Worm (Caenorhabditis elegans) whole organism, L1 larva: ENCODE results near the gene srz-82.

Experiments
- C04F5.9 ChIP-seq: sonication (generic microtip); optimal IDR thresholded peaks from 2 replicates; lab custom pipeline; 2016; ENCODE audit warnings: missing genetic modification characterization, missing compliant biosample characterization
- Y116A8C.19 ChIP-seq: sonication (generic microtip); optimal IDR thresholded peaks from 2 replicates; lab custom pipeline; 2016; ENCODE audit warnings: missing compliant biosample characterization, missing genetic modification characterization, borderline replicate concordance
- aha-1 ChIP-seq: fragments of 150-350 bp; optimal IDR thresholded peaks from 2 replicates; lab custom pipeline; 2014; ENCODE audit warnings: missing biosample characterization, missing genetic modification characterization
- ceh-88 ChIP-seq: fragments of 200-800 bp; sonication (Bioruptor generic); IDR thresholded peaks from 2 replicates; pipeline ENCODE4 v1.3.6; 2022; ENCODE audit warnings: missing genetic modification characterization, missing compliant biosample characterization
- ces-1 ChIP-seq: fragments of 150-350 bp; optimal IDR thresholded peaks from 2 replicates; lab custom pipeline; 2014; ENCODE audit warnings: missing biosample characterization, missing genetic modification reagents, missing genetic modification characterization
- dsc-1 ChIP-seq: sonication (generic microtip); optimal IDR thresholded peaks from 2 replicates; lab custom pipeline; 2016; ENCODE audit warnings: mild to moderate bottlenecking, missing genetic modification characterization, missing compliant biosample characterization
- efl-3 ChIP-seq: fragments of 200-800 bp; sonication (Bioruptor generic); optimal IDR thresholded peaks from 2 replicates; lab custom pipeline; 2018; ENCODE audit warnings: mild to moderate bottlenecking, missing genetic modification characterization, missing compliant biosample characterization
- fkh-8 ChIP-seq: sonication (generic microtip); optimal IDR thresholded peaks from 2 replicates; lab custom pipeline; 2016; ENCODE audit warnings: mild to moderate bottlenecking, missing genetic modification characterization, missing compliant biosample characterization
- hlh-17 ChIP-seq: fragments of 200-800 bp; sonication (Bioruptor generic); optimal IDR thresholded peaks from 2 replicates; lab custom pipeline; 2018; ENCODE audit warnings: missing genetic modification characterization, mild to moderate bottlenecking, missing compliant biosample characterization, moderate library complexity, borderline replicate concordance
- hlh-4 ChIP-seq: sonication (generic microtip); optimal IDR thresholded peaks from 2 replicates; lab custom pipeline; 2016; ENCODE audit warnings: mild to moderate bottlenecking, missing genetic modification characterization, missing compliant biosample characterization
- hpl-2 ChIP-seq: fragments of 150-350 bp; optimal IDR thresholded peaks from 2 replicates; lab custom pipeline; 2014; ENCODE audit warnings: missing biosample characterization, missing genetic modification reagents, missing genetic modification characterization
- jun-1 ChIP-seq: fragments of 150-350 bp; optimal IDR thresholded peaks from 2 replicates; lab custom pipeline; 2014; ENCODE audit warnings: missing biosample characterization, missing genetic modification reagents, missing genetic modification characterization
- lin-14 ChIP-seq: fragments of 200-800 bp; sonication (Bioruptor generic); optimal IDR thresholded peaks from 2 replicates; lab custom pipeline; 2018; ENCODE audit warnings: mild to moderate bottlenecking, missing genetic modification characterization, moderate library complexity, missing compliant biosample characterization
- lin-15B ChIP-seq: fragments of 150-350 bp; sonication (generic microtip); optimal IDR thresholded peaks from 3 replicates; lab custom pipeline; 2014; ENCODE audit warnings: missing biosample characterization, missing genetic modification characterization
- lin-35 ChIP-seq, 2 experiments: fragments of 150-350 bp; optimal IDR thresholded peaks; 2 replicates each; lab custom pipeline; 2014; ENCODE audit warnings: missing biosample characterization in 2 of 2, missing genetic modification characterization in 2 of 2, missing genetic modification reagents in 2 of 2
- mdl-1 ChIP-seq, 2 experiments: fragments of 150-350 bp; optimal IDR thresholded peaks; 2 replicates each; lab custom pipeline; 2014 to 2017; ENCODE audit warnings: missing biosample characterization in 2 of 2, missing genetic modification characterization in 2 of 2, inconsistent platforms in 1 of 2
- mep-1 ChIP-seq: fragments of 150-350 bp; optimal IDR thresholded peaks from 2 replicates; lab custom pipeline; 2014; ENCODE audit warnings: missing biosample characterization, missing genetic modification characterization
- nhr-11 ChIP-seq: fragments of 150-350 bp; optimal IDR thresholded peaks from 2 replicates; lab custom pipeline; 2014; ENCODE audit warnings: missing biosample characterization, missing genetic modification characterization
- nhr-12 ChIP-seq: sonication (generic microtip); optimal IDR thresholded peaks from 2 replicates; lab custom pipeline; 2017; ENCODE audit warnings: missing biosample characterization, missing genetic modification characterization
- nhr-20 ChIP-seq: sonication (generic microtip); optimal IDR thresholded peaks from 2 replicates; lab custom pipeline; 2016; ENCODE audit warnings: mild to moderate bottlenecking, missing genetic modification characterization, missing compliant biosample characterization
- nhr-76 ChIP-seq: sonication (generic microtip); optimal IDR thresholded peaks from 2 replicates; lab custom pipeline; 2017; ENCODE audit warnings: missing biosample characterization, missing genetic modification characterization
- nhr-85 ChIP-seq: sonication (generic microtip); peaks from one replicate; lab custom pipeline; 2016; ENCODE audit warnings: missing genetic modification characterization, inconsistent platforms, missing compliant biosample characterization
- nhr-90 ChIP-seq: sonication (generic microtip); optimal IDR thresholded peaks from 2 replicates; lab custom pipeline; 2016; ENCODE audit warnings: mild to moderate bottlenecking, missing genetic modification characterization, missing compliant biosample characterization; ENCODE audit not compliant: poor library complexity
- pax-3 ChIP-seq: fragments of 200-800 bp; sonication (Bioruptor generic); optimal IDR thresholded peaks from 2 replicates; lab custom pipeline; 2018; ENCODE audit warnings: mild to moderate bottlenecking, missing genetic modification characterization, moderate library complexity, missing compliant biosample characterization
- skn-1 ChIP-seq: fragments of 150-350 bp; optimal IDR thresholded peaks from 2 replicates; lab custom pipeline; 2014; ENCODE audit warnings: missing biosample characterization, missing genetic modification characterization
- snpc-4 ChIP-seq: fragments of 150-350 bp; optimal IDR thresholded peaks from 2 replicates; lab custom pipeline; 2014; ENCODE audit warnings: missing biosample characterization, missing genetic modification characterization
- sup-37 ChIP-seq: fragments of 200-800 bp; sonication (Bioruptor generic); optimal IDR thresholded peaks from 2 replicates; lab custom pipeline; 2018; ENCODE audit warnings: mild to moderate bottlenecking, missing genetic modification characterization, missing compliant biosample characterization
- tbx-2 ChIP-seq: sonication (generic microtip); optimal IDR thresholded peaks from 2 replicates; lab custom pipeline; 2016; ENCODE audit warnings: missing genetic modification characterization, missing compliant biosample characterization
- unc-130 ChIP-seq: fragments of 150-350 bp; optimal IDR thresholded peaks from 2 replicates; lab custom pipeline; 2017; ENCODE audit warnings: missing biosample characterization, missing genetic modification characterization, inconsistent platforms
- unc-30 ChIP-seq: sonication (generic microtip); optimal IDR thresholded peaks from 2 replicates; lab custom pipeline; 2017; ENCODE audit warnings: missing biosample characterization, missing genetic modification characterization
- unc-62 ChIP-seq: fragments of 150-350 bp; optimal IDR thresholded peaks from 2 replicates; lab custom pipeline; 2014; ENCODE audit warnings: missing biosample characterization, missing genetic modification reagents, missing genetic modification characterization
- unc-98 ChIP-seq: fragments of 200-800 bp; sonication (Bioruptor generic); IDR thresholded peaks from 2 replicates; pipeline ENCODE4 v1.3.6; 2022; ENCODE audit warnings: missing genetic modification characterization, missing compliant biosample characterization
- xbp-1 ChIP-seq: sonication (generic microtip); optimal IDR thresholded peaks from 2 replicates; lab custom pipeline; 2016; ENCODE audit warnings: missing genetic modification characterization, missing compliant biosample characterization
- zag-1 ChIP-seq: fragments of 150-350 bp; optimal IDR thresholded peaks from 2 replicates; lab custom pipeline; 2014; ENCODE audit warnings: missing biosample characterization, missing genetic modification characterization
- ztf-11 ChIP-seq, 2 experiments: sonication (generic microtip); optimal IDR thresholded peaks; 2 replicates each; lab custom pipeline; 2016 to 2017; ENCODE audit warnings: missing genetic modification characterization in 2 of 2, missing biosample characterization in 1 of 2, missing compliant biosample characterization in 1 of 2
- ztf-4 ChIP-seq: fragments of 150-350 bp; optimal IDR thresholded peaks from 2 replicates; lab custom pipeline; 2014; ENCODE audit warnings: missing biosample characterization, missing genetic modification characterization

srz-82 gene

DNA sequence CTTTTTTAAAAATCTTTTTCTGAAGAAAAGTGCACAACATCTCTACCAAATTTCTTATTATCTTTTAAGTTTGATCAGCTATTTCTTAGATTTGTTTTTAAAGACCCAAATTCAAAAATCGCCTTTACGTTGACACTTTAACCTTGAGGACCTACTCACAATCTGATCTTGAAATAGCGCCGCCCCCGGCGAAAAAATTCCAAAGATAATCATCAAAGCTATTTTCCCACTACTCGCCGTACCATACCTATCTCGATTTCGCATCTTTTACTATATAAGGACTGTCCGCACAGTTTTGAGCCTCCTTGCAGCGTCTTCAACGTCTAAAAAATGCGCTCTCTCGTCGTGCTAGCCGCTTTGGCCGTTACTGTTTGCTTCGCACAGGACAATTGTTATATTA lies 41.8 kb upstream of the srz-82 start, which contains the start of gene grd-10:
Gene grd-10 (plus strand): TSS at position 208 of the 400 bp plus-strand sequence.
- TF ChIP-seq C04F5.9 (tag; lab: Kevin White, UChicago) (no peak), nhr-20 (tag; lab: Kevin White, UChicago) (peak; percentile 33), nhr-85 (tag; lab: Kevin White, UChicago) (peak; percentile 91)
- TF ChIP-seq, all 84 proteins: peak for 2

DNA sequence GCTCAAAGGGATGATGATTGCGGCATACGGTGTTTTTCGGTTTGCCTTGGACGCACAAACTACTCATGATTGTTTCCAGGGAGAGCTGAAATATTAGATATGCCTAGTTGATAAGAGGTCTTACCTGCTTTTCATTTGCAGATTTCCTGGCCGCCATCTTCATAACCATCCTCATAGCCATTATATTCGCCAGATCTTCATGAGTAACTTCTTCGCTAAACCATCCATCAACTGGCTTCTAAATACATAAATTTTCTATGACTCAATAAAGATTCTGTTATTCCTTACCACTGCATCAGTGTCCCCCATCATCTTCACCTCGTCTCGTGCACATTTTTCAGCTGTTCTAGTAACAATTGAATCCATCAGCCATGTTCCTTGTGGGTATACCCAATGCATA lies 40.2 kb upstream of the srz-82 start:
- TF ChIP-seq fkh-8 (tag; lab: Kevin White, UChicago), result no peak
- no peak for TF ChIP-seq lin-14 (GFP tag; lab: Kevin White, UChicago)
- TF ChIP-seq ztf-4 (tag; lab: Kevin White, UChicago), result no peak
- TF ChIP-seq nhr-11 (tag; lab: Kevin White, UChicago), result no peak
- no peak for TF ChIP-seq sup-37 (GFP tag; lab: Kevin White, UChicago)
- TF ChIP-seq snpc-4 (tag; lab: Kevin White, UChicago), result no peak
- no peak for TF ChIP-seq lin-35 (GFP tag; optimal IDR thresholded peaks at IDR 0.05; lab: Kevin White, UChicago)
- no peak for TF ChIP-seq unc-62 (GFP tag; lab: Kevin White, UChicago)
- no peak for TF ChIP-seq lin-15B (tag; lab: Kevin White, UChicago)
- no peak for TF ChIP-seq unc-30
- TF ChIP-seq ces-1 (GFP tag; lab: Kevin White, UChicago), result no peak
- no peak for TF ChIP-seq ztf-11 (tag; optimal IDR thresholded peaks at IDR 0.05; lab: Kevin White, UChicago)
- TF ChIP-seq mep-1, result no peak
- no peak for TF ChIP-seq dsc-1 (tag; lab: Kevin White, UChicago)
- no peak for TF ChIP-seq nhr-76 (tag; lab: Kevin White, UChicago)
- TF ChIP-seq, all 84 proteins: peak for 0

DNA sequence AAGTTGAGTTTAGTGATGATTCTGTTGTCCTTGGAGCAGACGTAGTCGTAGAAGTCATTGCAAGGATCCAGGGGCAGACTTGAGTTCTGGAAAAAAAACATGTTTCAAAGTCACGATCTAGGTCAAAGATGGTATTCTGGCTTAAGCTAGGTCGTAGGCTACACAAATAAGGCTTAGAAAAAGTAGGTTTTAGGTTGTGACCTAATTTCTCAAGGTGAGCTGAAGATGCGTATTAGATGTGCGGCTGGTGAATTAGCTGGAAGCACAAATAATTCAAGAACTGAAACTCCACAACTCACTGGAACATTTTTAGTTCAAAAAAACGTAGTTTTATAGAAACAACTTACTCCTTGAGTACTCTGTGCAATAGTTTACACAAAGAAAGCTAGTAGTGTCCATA lies 38.6 kb upstream of the srz-82 start, which contains the start of gene F09D12.2:
Gene F09D12.2 (minus strand): TSS at position 101 of the 400 bp plus-strand sequence.
- TF ChIP-seq hpl-2 (GFP tag; lab: Kevin White, UChicago) (no peak), mep-1 (no peak), tbx-2 (tag; lab: Kevin White, UChicago) (no peak), snpc-4 (tag; lab: Kevin White, UChicago) (no peak), hlh-17 (GFP tag; lab: Kevin White, UChicago) (no peak), pax-3 (tag; lab: Kevin White, UChicago) (no peak), mdl-1 (tag; optimal IDR thresholded peaks at IDR 0.05; lab: Kevin White, UChicago) (no peak), unc-30 (no peak), ces-1 (GFP tag; lab: Kevin White, UChicago) (no peak), unc-130 (tag; lab: Kevin White, UChicago) (no peak), jun-1 (tag; lab: Kevin White, UChicago) (no peak), xbp-1 (tag; lab: Kevin White, UChicago) (no peak), nhr-12 (tag; lab: Kevin White, UChicago) (no peak), skn-1 (tag; lab: Kevin White, UChicago) (no peak), hlh-4 (tag; lab: Kevin White, UChicago) (no peak), efl-3 (no peak)
- TF ChIP-seq, all 84 proteins: peak for 0

DNA sequence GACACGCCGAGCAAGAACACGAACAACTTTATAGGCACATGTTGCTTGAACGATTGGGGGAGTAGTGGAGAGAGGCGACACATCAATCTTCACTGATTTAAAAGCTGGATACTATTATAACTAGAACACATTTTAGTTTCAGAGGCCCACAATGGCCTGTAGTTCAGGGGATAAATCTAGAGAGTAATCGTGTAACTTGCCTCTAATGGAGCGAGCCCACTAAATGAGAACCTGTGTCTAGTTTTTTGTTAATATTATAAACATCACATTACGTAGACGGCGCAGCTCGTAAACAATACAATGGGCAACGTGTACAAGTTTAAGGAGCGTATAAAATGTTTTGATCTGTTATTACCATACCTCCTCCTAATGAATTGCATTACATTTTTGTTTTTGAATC lies 38.1 kb upstream of the srz-82 start, which contains the start of gene F58E2.5:
Gene F58E2.5 (plus strand): TSS at position 301 of the 400 bp plus-strand sequence.
- no peak for TF ChIP-seq lin-35 (GFP tag; optimal IDR thresholded peaks at IDR 0.05; lab: Kevin White, UChicago)
- TF ChIP-seq, all 84 proteins: peak for 0

DNA sequence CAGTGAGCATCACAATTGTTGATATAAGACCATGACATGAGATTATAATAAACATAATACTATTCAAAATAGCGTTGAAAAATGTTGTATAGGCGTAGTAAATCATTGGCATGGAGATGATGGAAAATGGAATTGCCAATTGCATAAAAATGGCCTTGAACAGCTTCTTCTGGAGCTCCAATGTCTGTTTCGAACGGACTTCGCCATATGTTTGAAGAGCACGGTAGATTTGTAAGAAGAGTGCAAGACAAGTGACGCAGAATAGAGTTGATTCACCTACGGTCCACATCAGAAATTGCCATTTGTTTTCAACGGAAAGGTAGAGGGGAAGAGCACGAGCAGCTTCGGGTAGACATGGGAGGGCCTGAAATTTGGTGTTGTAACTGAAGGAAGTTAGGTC lies 35.3 kb upstream of the srz-82 start:
- TF ChIP-seq aha-1 (no peak), zag-1 (no peak), snpc-4 (tag; lab: Kevin White, UChicago) (no peak), hlh-4 (tag; lab: Kevin White, UChicago) (no peak), ceh-88 (GFP tag; lab: Robert Waterston, UW) (no peak), unc-98 (GFP tag; lab: Robert Waterston, UW) (no peak), lin-14 (GFP tag; lab: Kevin White, UChicago) (no peak), nhr-20 (tag; lab: Kevin White, UChicago) (no peak), sup-37 (GFP tag; lab: Kevin White, UChicago) (no peak), nhr-90 (no peak), nhr-12 (tag; lab: Kevin White, UChicago) (no peak), nhr-76 (tag; lab: Kevin White, UChicago) (no peak), Y116A8C.19 (tag; lab: Kevin White, UChicago) (no peak)
